Worm (Caenorhabditis elegans) whole organism, L1 larva: ENCODE measurements around the gene R09B5.11.
A peak's percentile ranks its signal among the peaks of the same experiment; 100 is the strongest.

Experiments used
- C04F5.9 ChIP-seq: sonication (generic microtip); optimal IDR thresholded peaks from 2 replicates; lab custom pipeline; 2016; ENCODE audit warnings: missing genetic modification characterization, missing compliant biosample characterization
- C34B4.2 ChIP-seq: sonication (generic microtip); optimal IDR thresholded peaks from 2 replicates; lab custom pipeline; 2017; ENCODE audit warnings: mild to moderate bottlenecking, missing genetic modification characterization, missing compliant biosample characterization
- Y116A8C.19 ChIP-seq: sonication (generic microtip); optimal IDR thresholded peaks from 2 replicates; lab custom pipeline; 2016; ENCODE audit warnings: missing compliant biosample characterization, missing genetic modification characterization, borderline replicate concordance
- aha-1 ChIP-seq: fragments of 150-350 bp; optimal IDR thresholded peaks from 2 replicates; lab custom pipeline; 2014; ENCODE audit warnings: missing biosample characterization, missing genetic modification characterization
- alr-1 ChIP-seq: fragments of 200-800 bp; sonication (Bioruptor generic); optimal IDR thresholded peaks from 2 replicates; lab custom pipeline; 2018; ENCODE audit warnings: borderline replicate concordance, mild to moderate bottlenecking, missing genetic modification characterization, missing compliant biosample characterization
- aly-2 ChIP-seq: fragments of 150-350 bp; optimal IDR thresholded peaks from 2 replicates; lab custom pipeline; 2014; ENCODE audit warnings: missing biosample characterization, missing genetic modification characterization
- ama-1 ChIP-seq: fragments of 150-350 bp; optimal IDR thresholded peaks from 2 replicates; lab custom pipeline; 2014
- blmp-1 ChIP-seq: fragments of 150-350 bp; optimal IDR thresholded peaks from 2 replicates; lab custom pipeline; 2014; ENCODE audit warnings: missing biosample characterization, missing genetic modification characterization
- ceh-8 ChIP-seq: fragments of 200-800 bp; sonication (Bioruptor generic); optimal IDR thresholded peaks from 2 replicates; lab custom pipeline; 2018; ENCODE audit warnings: mild to moderate bottlenecking, missing genetic modification characterization, moderate library complexity, missing compliant biosample characterization
- ceh-88 ChIP-seq: fragments of 200-800 bp; sonication (Bioruptor generic); IDR thresholded peaks from 2 replicates; pipeline ENCODE4 v1.3.6; 2022; ENCODE audit warnings: missing genetic modification characterization, missing compliant biosample characterization
- ceh-90 ChIP-seq: sonication (generic microtip); optimal IDR thresholded peaks from 2 replicates; lab custom pipeline; 2016; ENCODE audit warnings: missing genetic modification characterization, missing compliant biosample characterization
- dpl-1 ChIP-seq, 3 experiments: fragments of 150-350 bp in 2 of 3; sonication (generic microtip) in 1 of 3; optimal IDR thresholded peaks; 2 replicates each; lab custom pipeline; 2014 to 2017; ENCODE audit warnings: missing biosample characterization in 3 of 3, missing genetic modification characterization in 3 of 3, missing genetic modification reagents in 3 of 3
- efl-1 ChIP-seq, 4 experiments: fragments of 150-350 bp; optimal IDR thresholded peaks in 3 of 4; peaks in 1 of 4; 1 replicate in 1 of 4; 2 replicates in 3 of 4; lab custom pipeline; 2014; ENCODE audit warnings: missing biosample characterization in 2 of 4, missing genetic modification characterization in 2 of 4, missing genetic modification reagents in 2 of 4
- egl-13 ChIP-seq: sonication (generic microtip); optimal IDR thresholded peaks from 2 replicates; lab custom pipeline; 2016; ENCODE audit warnings: missing genotype, missing genetic modification reagents, missing genetic modification characterization, missing compliant biosample characterization
- elt-2 ChIP-seq: sonication (generic microtip); optimal IDR thresholded peaks from 2 replicates; lab custom pipeline; 2016; ENCODE audit warnings: missing genetic modification characterization, mild to moderate bottlenecking, inconsistent platforms, missing compliant biosample characterization, missing genetic modification reagents
- elt-3 ChIP-seq, 6 experiments: fragments of 150-350 bp in 1 of 6; sonication (generic microtip); optimal IDR thresholded peaks; 2 replicates each; lab custom pipeline; 2017 to 2018; ENCODE audit warnings: missing biosample characterization in 6 of 6, missing genetic modification characterization in 6 of 6, inconsistent platforms in 1 of 6
- ets-5 ChIP-seq: fragments of 200-800 bp; sonication (Bioruptor generic); IDR thresholded peaks from 2 replicates; pipeline ENCODE4 v1.3.6; 2022; ENCODE audit warnings: missing genetic modification characterization, missing compliant biosample characterization
- fkh-10 ChIP-seq: sonication (generic microtip); optimal IDR thresholded peaks from 2 replicates; lab custom pipeline; 2017; ENCODE audit warnings: missing biosample characterization, missing genetic modification reagents, missing genetic modification characterization
- hlh-17 ChIP-seq: fragments of 200-800 bp; sonication (Bioruptor generic); optimal IDR thresholded peaks from 2 replicates; lab custom pipeline; 2018; ENCODE audit warnings: missing genetic modification characterization, mild to moderate bottlenecking, missing compliant biosample characterization, moderate library complexity, borderline replicate concordance
- hlh-4 ChIP-seq: sonication (generic microtip); optimal IDR thresholded peaks from 2 replicates; lab custom pipeline; 2016; ENCODE audit warnings: mild to moderate bottlenecking, missing genetic modification characterization, missing compliant biosample characterization
- irx-1 ChIP-seq: sonication (generic microtip); optimal IDR thresholded peaks from 2 replicates; lab custom pipeline; 2016; ENCODE audit warnings: missing genetic modification characterization, missing compliant biosample characterization
- lin-15B ChIP-seq: fragments of 150-350 bp; sonication (generic microtip); optimal IDR thresholded peaks from 3 replicates; lab custom pipeline; 2014; ENCODE audit warnings: missing biosample characterization, missing genetic modification characterization
- lin-35 ChIP-seq, 2 experiments: fragments of 150-350 bp; optimal IDR thresholded peaks; 2 replicates each; lab custom pipeline; 2014; ENCODE audit warnings: missing biosample characterization in 2 of 2, missing genetic modification characterization in 2 of 2, missing genetic modification reagents in 2 of 2
- lin-39 ChIP-seq: fragments of 150-350 bp; optimal IDR thresholded peaks from 2 replicates; lab custom pipeline; 2014; ENCODE audit warnings: missing biosample characterization, missing genetic modification reagents, missing genetic modification characterization
- lir-3 ChIP-seq: sonication (generic microtip); optimal IDR thresholded peaks from 2 replicates; lab custom pipeline; 2016; ENCODE audit warnings: mild to moderate bottlenecking, missing genetic modification characterization, moderate library complexity, missing compliant biosample characterization; ENCODE audit not compliant: poor library complexity
- lsy-2 ChIP-seq, 2 experiments: fragments of 150-350 bp; optimal IDR thresholded peaks; 2 replicates each; lab custom pipeline; 2014; ENCODE audit warnings: missing biosample characterization in 2 of 2, missing genetic modification characterization in 2 of 2
- mef-2 ChIP-seq: fragments of 150-350 bp; optimal IDR thresholded peaks from 2 replicates; lab custom pipeline; 2014; ENCODE audit warnings: missing biosample characterization, missing genetic modification characterization
- nhr-12 ChIP-seq: sonication (generic microtip); optimal IDR thresholded peaks from 2 replicates; lab custom pipeline; 2017; ENCODE audit warnings: missing biosample characterization, missing genetic modification characterization
- nhr-237 ChIP-seq: fragments of 150-350 bp; optimal IDR thresholded peaks from 2 replicates; lab custom pipeline; 2014; ENCODE audit warnings: missing biosample characterization, missing genetic modification characterization
- nhr-28 ChIP-seq: fragments of 150-350 bp; optimal IDR thresholded peaks from 2 replicates; lab custom pipeline; 2014; ENCODE audit warnings: missing biosample characterization, missing genetic modification characterization
- nhr-47 ChIP-seq: sonication (generic microtip); optimal IDR thresholded peaks from 2 replicates; lab custom pipeline; 2016; ENCODE audit warnings: mild to moderate bottlenecking, missing genetic modification characterization, moderate library complexity, missing compliant biosample characterization
- nhr-76 ChIP-seq: sonication (generic microtip); optimal IDR thresholded peaks from 2 replicates; lab custom pipeline; 2017; ENCODE audit warnings: missing biosample characterization, missing genetic modification characterization
- nhr-77 ChIP-seq: fragments of 150-350 bp; optimal IDR thresholded peaks from 2 replicates; lab custom pipeline; 2014; ENCODE audit warnings: missing biosample characterization, missing genetic modification characterization
- nhr-84 ChIP-seq: sonication (generic microtip); optimal IDR thresholded peaks from 2 replicates; lab custom pipeline; 2017; ENCODE audit warnings: missing biosample characterization, missing genetic modification characterization
- pax-3 ChIP-seq: fragments of 200-800 bp; sonication (Bioruptor generic); optimal IDR thresholded peaks from 2 replicates; lab custom pipeline; 2018; ENCODE audit warnings: mild to moderate bottlenecking, missing genetic modification characterization, moderate library complexity, missing compliant biosample characterization
- pqm-1 ChIP-seq: sonication (generic microtip); optimal IDR thresholded peaks from 3 replicates; lab custom pipeline; 2017; ENCODE audit warnings: missing biosample characterization, missing genetic modification characterization
- rnt-1 ChIP-seq: sonication (generic microtip); optimal IDR thresholded peaks from 2 replicates; lab custom pipeline; 2016; ENCODE audit warnings: mild to moderate bottlenecking, missing genetic modification characterization, moderate library complexity, missing compliant biosample characterization
- skn-1 ChIP-seq: fragments of 150-350 bp; optimal IDR thresholded peaks from 2 replicates; lab custom pipeline; 2014; ENCODE audit warnings: missing biosample characterization, missing genetic modification characterization
- snu-23 ChIP-seq: sonication (generic microtip); optimal IDR thresholded peaks from 2 replicates; lab custom pipeline; 2016; ENCODE audit warnings: missing genetic modification characterization, missing compliant biosample characterization
- sptf-1 ChIP-seq: fragments of 150-350 bp; optimal IDR thresholded peaks from 2 replicates; lab custom pipeline; 2014; ENCODE audit warnings: missing biosample characterization, missing genetic modification characterization
- tbx-2 ChIP-seq: sonication (generic microtip); optimal IDR thresholded peaks from 2 replicates; lab custom pipeline; 2016; ENCODE audit warnings: missing genetic modification characterization, missing compliant biosample characterization
- tlp-1 ChIP-seq: fragments of 150-350 bp; optimal IDR thresholded peaks from 2 replicates; lab custom pipeline; 2014; ENCODE audit warnings: missing biosample characterization, missing genetic modification characterization
- unc-130 ChIP-seq: fragments of 150-350 bp; optimal IDR thresholded peaks from 2 replicates; lab custom pipeline; 2017; ENCODE audit warnings: missing biosample characterization, missing genetic modification characterization, inconsistent platforms
- unc-86 ChIP-seq: sonication (generic microtip); optimal IDR thresholded peaks from 2 replicates; lab custom pipeline; 2016; ENCODE audit warnings: missing genetic modification characterization, missing compliant biosample characterization
- unc-98 ChIP-seq: fragments of 200-800 bp; sonication (Bioruptor generic); IDR thresholded peaks from 2 replicates; pipeline ENCODE4 v1.3.6; 2022; ENCODE audit warnings: missing genetic modification characterization, missing compliant biosample characterization
- zag-1 ChIP-seq: fragments of 150-350 bp; optimal IDR thresholded peaks from 2 replicates; lab custom pipeline; 2014; ENCODE audit warnings: missing biosample characterization, missing genetic modification characterization
- zip-4 ChIP-seq: fragments of 200-800 bp; sonication (Bioruptor generic); optimal IDR thresholded peaks from 2 replicates; lab custom pipeline; 2018; ENCODE audit warnings: mild to moderate bottlenecking, missing genetic modification characterization, moderate library complexity, missing compliant biosample characterization
- ztf-11 ChIP-seq, 2 experiments: sonication (generic microtip); optimal IDR thresholded peaks; 2 replicates each; lab custom pipeline; 2016 to 2017; ENCODE audit warnings: missing genetic modification characterization in 2 of 2, missing biosample characterization in 1 of 2, missing compliant biosample characterization in 1 of 2
- ztf-4 ChIP-seq: fragments of 150-350 bp; optimal IDR thresholded peaks from 2 replicates; lab custom pipeline; 2014; ENCODE audit warnings: missing biosample characterization, missing genetic modification characterization

Gene R09B5.11

ce11 chrV:1471078-1471969, 32.3 kb downstream of the R09B5.11 start (continued):
- TF ChIP-seq aha-1 (tag; lab: Kevin White, UChicago) (no peak), irx-1 (peak; percentile 30), zip-4 (GFP tag; lab: Kevin White, UChicago) (peak; percentile 21), efl-1 (optimal IDR thresholded peaks at IDR 0.05; lab: Kevin White, UChicago) (peak; percentile 81 to 92), efl-1 (GFP tag; optimal IDR thresholded peaks at IDR 0.05 in 1 of 2; lab: Kevin White, UChicago) (peak; percentile 90 to 99), elt-2 (tag; lab: Kevin White, UChicago) (no peak), tlp-1 (tag; lab: Kevin White, UChicago) (no peak), alr-1 (tag; lab: Kevin White, UChicago) (no peak), lin-39 (tag; lab: Kevin White, UChicago) (peak; percentile 12), unc-98 (no peak), nhr-237 (tag; lab: Kevin White, UChicago) (no peak), nhr-76 (tag; lab: Kevin White, UChicago) (no peak), ceh-90 (tag; lab: Kevin White, UChicago) (no peak), skn-1 (tag; lab: Kevin White, UChicago) (peak; percentile 85), rnt-1 (tag; lab: Kevin White, UChicago) (peak; percentile 41), hlh-17 (GFP tag; lab: Kevin White, UChicago) (no peak), tbx-2 (peak; percentile 69), elt-3 (tag; optimal IDR thresholded peaks at IDR 0.05; lab: Kevin White, UChicago) (peak in 2 of 6 experiments; percentile 41 to 53), C34B4.2 (tag; lab: Kevin White, UChicago) (no peak), ceh-8 (GFP tag; lab: Kevin White, UChicago) (peak; percentile 18), ceh-88 (GFP tag; lab: Robert Waterston, UW) (peak; percentile 43; the same call in 1 of the 2 replicates), egl-13 (tag; lab: Kevin White, UChicago) (peak; percentile 42), ztf-11 (tag; optimal IDR thresholded peaks at IDR 0.05; lab: Kevin White, UChicago) (peak in 1 of 2 experiments; percentile 20), fkh-10 (GFP tag; lab: Kevin White, UChicago) (peak; percentile 31), snu-23 (GFP tag; lab: Kevin White, UChicago) (peak; percentile 79), dpl-1 (GFP tag; optimal IDR thresholded peaks at IDR 0.05; lab: Kevin White, UChicago) (peak; percentile 89 to 94 (median 91)), hlh-4 (no peak), ztf-4 (tag; lab: Kevin White, UChicago) (no peak), nhr-28 (tag; lab: Kevin White, UChicago) (no peak), zag-1 (tag; lab: Kevin White, UChicago) (peak; percentile 22), nhr-84 (tag; lab: Kevin White, UChicago) (no peak), nhr-12 (tag; lab: Kevin White, UChicago) (no peak), lir-3 (tag; lab: Kevin White, UChicago) (no peak), mef-2 (tag; lab: Kevin White, UChicago) (no peak), lsy-2 (tag; optimal IDR thresholded peaks at IDR 0.05; lab: Kevin White, UChicago) (peak; percentile 80 to 90), Y116A8C.19 (tag; lab: Kevin White, UChicago) (no peak), lin-15B (tag; lab: Kevin White, UChicago) (peak; percentile 86), blmp-1 (peak; percentile 61), lin-35 (GFP tag; optimal IDR thresholded peaks at IDR 0.05; lab: Kevin White, UChicago) (peak; percentile 94 to 95), pqm-1 (no peak), unc-130 (tag; lab: Kevin White, UChicago) (peak; percentile 43), unc-86 (tag; lab: Kevin White, UChicago) (peak; percentile 57), ets-5 (no peak), ama-1 (lab: Kevin White, UChicago) (no peak), C04F5.9 (tag; lab: Kevin White, UChicago) (no peak), sptf-1 (no peak), nhr-77 (peak; percentile 30), aly-2 (peak; percentile 50), pax-3 (tag; lab: Kevin White, UChicago) (no peak), nhr-47 (peak; percentile 83)
